Worm (Caenorhabditis elegans) whole organism, L1 larva: Measurements from ENCODE around the gene B0244.6.

Source experiments
- C16A3.4 ChIP-seq: fragments of 150-350 bp; optimal IDR thresholded peaks from 2 replicates; lab custom pipeline; 2014; ENCODE audit warnings: missing biosample characterization, missing genetic modification characterization
- F16B12.6 ChIP-seq: fragments of 150-350 bp; optimal IDR thresholded peaks from 2 replicates; lab custom pipeline; 2014; ENCODE audit warnings: missing biosample characterization, missing genetic modification characterization
- aha-1 ChIP-seq: fragments of 150-350 bp; optimal IDR thresholded peaks from 2 replicates; lab custom pipeline; 2014; ENCODE audit warnings: missing biosample characterization, missing genetic modification characterization
- aly-2 ChIP-seq: fragments of 150-350 bp; optimal IDR thresholded peaks from 2 replicates; lab custom pipeline; 2014; ENCODE audit warnings: missing biosample characterization, missing genetic modification characterization
- ama-1 ChIP-seq: fragments of 150-350 bp; optimal IDR thresholded peaks from 2 replicates; lab custom pipeline; 2014
- ceh-82 ChIP-seq, 3 experiments: fragments of 150-350 bp in 1 of 3; sonication (generic microtip) in 2 of 3; optimal IDR thresholded peaks; 2 replicates each; lab custom pipeline; 2014 to 2017; ENCODE audit warnings: missing biosample characterization in 3 of 3, missing genetic modification characterization in 3 of 3
- egl-27 ChIP-seq, 2 experiments: fragments of 150-350 bp in 1 of 2; sonication (generic microtip); optimal IDR thresholded peaks; 3 replicates each; lab custom pipeline; 2017 to 2018; ENCODE audit warnings: missing biosample characterization in 2 of 2, missing genetic modification characterization in 2 of 2, missing genetic modification reagents in 2 of 2
- fkh-4 ChIP-seq: sonication (generic microtip); optimal IDR thresholded peaks from 2 replicates; lab custom pipeline; 2016; ENCODE audit warnings: missing compliant biosample characterization, missing genetic modification characterization, borderline replicate concordance
- grh-1 ChIP-seq: fragments of 200-800 bp; sonication (Bioruptor generic); IDR thresholded peaks from 2 replicates; pipeline ENCODE4 v1.3.6; 2022; ENCODE audit warnings: missing genetic modification reagents, missing genetic modification characterization, missing compliant biosample characterization
- hlh-17 ChIP-seq: fragments of 200-800 bp; sonication (Bioruptor generic); optimal IDR thresholded peaks from 2 replicates; lab custom pipeline; 2018; ENCODE audit warnings: missing genetic modification characterization, mild to moderate bottlenecking, missing compliant biosample characterization, moderate library complexity, borderline replicate concordance
- hpl-2 ChIP-seq: fragments of 150-350 bp; optimal IDR thresholded peaks from 2 replicates; lab custom pipeline; 2014; ENCODE audit warnings: missing biosample characterization, missing genetic modification reagents, missing genetic modification characterization
- irx-1 ChIP-seq: sonication (generic microtip); optimal IDR thresholded peaks from 2 replicates; lab custom pipeline; 2016; ENCODE audit warnings: missing genetic modification characterization, missing compliant biosample characterization
- lin-13 ChIP-seq: fragments of 150-350 bp; optimal IDR thresholded peaks from 2 replicates; lab custom pipeline; 2014; ENCODE audit warnings: missing biosample characterization, missing genetic modification reagents, missing genetic modification characterization
- lin-15B ChIP-seq: fragments of 150-350 bp; sonication (generic microtip); optimal IDR thresholded peaks from 3 replicates; lab custom pipeline; 2014; ENCODE audit warnings: missing biosample characterization, missing genetic modification characterization
- lsy-2 ChIP-seq, 2 experiments: fragments of 150-350 bp; optimal IDR thresholded peaks; 2 replicates each; lab custom pipeline; 2014; ENCODE audit warnings: missing biosample characterization in 2 of 2, missing genetic modification characterization in 2 of 2
- mdl-1 ChIP-seq, 2 experiments: fragments of 150-350 bp; optimal IDR thresholded peaks; 2 replicates each; lab custom pipeline; 2014 to 2017; ENCODE audit warnings: missing biosample characterization in 2 of 2, missing genetic modification characterization in 2 of 2, inconsistent platforms in 1 of 2
- nhr-19 ChIP-seq: fragments of 200-800 bp; sonication (Bioruptor generic); conservative IDR thresholded peaks from 2 replicates; pipeline ENCODE4 v1.3.6; 2022; ENCODE audit warnings: missing genetic modification characterization, missing compliant biosample characterization
- nhr-20 ChIP-seq: sonication (generic microtip); optimal IDR thresholded peaks from 2 replicates; lab custom pipeline; 2016; ENCODE audit warnings: mild to moderate bottlenecking, missing genetic modification characterization, missing compliant biosample characterization
- nhr-71 ChIP-seq: sonication (generic microtip); optimal IDR thresholded peaks from 2 replicates; lab custom pipeline; 2016; ENCODE audit warnings: mild to moderate bottlenecking, missing genetic modification characterization, moderate library complexity, missing compliant biosample characterization
- nhr-77 ChIP-seq: fragments of 150-350 bp; optimal IDR thresholded peaks from 2 replicates; lab custom pipeline; 2014; ENCODE audit warnings: missing biosample characterization, missing genetic modification characterization
- nhr-84 ChIP-seq: sonication (generic microtip); optimal IDR thresholded peaks from 2 replicates; lab custom pipeline; 2017; ENCODE audit warnings: missing biosample characterization, missing genetic modification characterization
- pag-3 ChIP-seq: sonication (generic microtip); optimal IDR thresholded peaks from 2 replicates; lab custom pipeline; 2017; ENCODE audit warnings: missing genetic modification characterization, mild to moderate bottlenecking, missing compliant biosample characterization, antibody characterized with exemption, borderline replicate concordance; ENCODE audit not compliant: insufficient read depth
- pqm-1 ChIP-seq: sonication (generic microtip); optimal IDR thresholded peaks from 3 replicates; lab custom pipeline; 2017; ENCODE audit warnings: missing biosample characterization, missing genetic modification characterization
- skn-1 ChIP-seq: fragments of 150-350 bp; optimal IDR thresholded peaks from 2 replicates; lab custom pipeline; 2014; ENCODE audit warnings: missing biosample characterization, missing genetic modification characterization
- snpc-4 ChIP-seq: fragments of 150-350 bp; optimal IDR thresholded peaks from 2 replicates; lab custom pipeline; 2014; ENCODE audit warnings: missing biosample characterization, missing genetic modification characterization
- sup-37 ChIP-seq: fragments of 200-800 bp; sonication (Bioruptor generic); optimal IDR thresholded peaks from 2 replicates; lab custom pipeline; 2018; ENCODE audit warnings: mild to moderate bottlenecking, missing genetic modification characterization, missing compliant biosample characterization
- unc-130 ChIP-seq: fragments of 150-350 bp; optimal IDR thresholded peaks from 2 replicates; lab custom pipeline; 2017; ENCODE audit warnings: missing biosample characterization, missing genetic modification characterization, inconsistent platforms
- unc-62 ChIP-seq: fragments of 150-350 bp; optimal IDR thresholded peaks from 2 replicates; lab custom pipeline; 2014; ENCODE audit warnings: missing biosample characterization, missing genetic modification reagents, missing genetic modification characterization
- unc-86 ChIP-seq: sonication (generic microtip); optimal IDR thresholded peaks from 2 replicates; lab custom pipeline; 2016; ENCODE audit warnings: missing genetic modification characterization, missing compliant biosample characterization
- unc-98 ChIP-seq: fragments of 200-800 bp; sonication (Bioruptor generic); IDR thresholded peaks from 2 replicates; pipeline ENCODE4 v1.3.6; 2022; ENCODE audit warnings: missing genetic modification characterization, missing compliant biosample characterization
- vab-15 ChIP-seq: sonication (generic microtip); optimal IDR thresholded peaks from 2 replicates; lab custom pipeline; 2017; ENCODE audit warnings: missing genotype, mild to moderate bottlenecking, missing genetic modification characterization, missing compliant biosample characterization
- xbp-1 ChIP-seq: sonication (generic microtip); optimal IDR thresholded peaks from 2 replicates; lab custom pipeline; 2016; ENCODE audit warnings: missing genetic modification characterization, missing compliant biosample characterization
- ztf-11 ChIP-seq, 2 experiments: sonication (generic microtip); optimal IDR thresholded peaks; 2 replicates each; lab custom pipeline; 2016 to 2017; ENCODE audit warnings: missing genetic modification characterization in 2 of 2, missing biosample characterization in 1 of 2, missing compliant biosample characterization in 1 of 2
- ztf-4 ChIP-seq: fragments of 150-350 bp; optimal IDR thresholded peaks from 2 replicates; lab custom pipeline; 2014; ENCODE audit warnings: missing biosample characterization, missing genetic modification characterization

B0244.6 gene

DNA sequence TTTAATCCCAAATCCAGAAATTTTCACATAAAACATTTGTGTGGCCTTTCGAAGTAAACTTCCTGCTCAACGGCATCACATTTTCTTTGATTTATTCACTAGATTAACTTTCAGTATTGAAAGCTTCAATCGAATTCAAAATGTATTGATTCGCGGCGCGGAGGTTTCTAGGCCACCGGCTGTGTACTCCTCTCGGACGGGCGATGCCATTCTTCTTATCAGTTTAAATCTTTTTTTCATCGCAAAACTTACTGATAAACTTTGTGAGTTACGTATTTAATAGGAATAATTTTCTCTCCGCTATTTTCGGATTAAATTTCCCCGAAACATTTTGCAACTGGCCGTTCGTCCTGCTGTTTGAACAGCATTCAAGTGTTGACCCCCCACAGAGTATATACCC lies 15.9 kb upstream of the B0244.6 start (continued):
- TF ChIP-seq hpl-2 (GFP tag; lab: Kevin White, UChicago) (no peak), lin-15B (tag; lab: Kevin White, UChicago) (peak; percentile 4), skn-1 (tag; lab: Kevin White, UChicago) (peak; percentile 52), unc-130 (tag; lab: Kevin White, UChicago) (peak; percentile 71), ama-1 (lab: Kevin White, UChicago) (no peak), sup-37 (peak; percentile 52), nhr-77 (tag; lab: Kevin White, UChicago) (peak; percentile 22), snpc-4 (tag; lab: Kevin White, UChicago) (no peak), egl-27 (tag; optimal IDR thresholded peaks at IDR 0.05; lab: Kevin White, UChicago) (no peak), ztf-4 (tag; lab: Kevin White, UChicago) (peak; percentile 69)

ce11 chrIII:5722550-5722949 lies 15.3 kb upstream of the B0244.6 start, which contains the start of gene wrm-1:
Gene wrm-1, plus strand, starts transcription at chrIII:5722850.
- TF ChIP-seq hlh-17 (GFP tag; lab: Kevin White, UChicago), result no peak
- TF ChIP-seq xbp-1 (tag; lab: Kevin White, UChicago), result no peak
- no peak for TF ChIP-seq fkh-4
- no peak for TF ChIP-seq pag-3 (tag; lab: Kevin White, UChicago)

DNA sequence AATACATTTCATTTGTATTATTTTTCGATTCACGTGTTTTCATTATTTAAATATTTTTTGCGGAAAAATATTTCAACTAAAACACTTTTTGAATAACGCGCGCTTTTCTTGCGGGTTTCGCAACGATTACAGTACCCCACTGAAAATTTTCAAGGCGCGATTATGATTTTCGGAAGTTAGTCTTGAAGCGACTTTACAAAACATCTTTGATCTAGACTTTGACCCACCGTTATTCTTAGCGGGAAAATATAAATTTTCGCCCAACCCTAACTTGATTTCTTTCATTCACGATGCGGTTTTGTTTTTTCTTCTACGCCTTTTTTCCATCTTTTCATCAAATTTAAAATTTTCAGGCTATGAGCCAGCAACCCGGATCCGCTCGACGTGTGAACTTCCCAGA lies 10.0 kb upstream of the B0244.6 start, which contains the start of gene egg-1:
TSS of gene egg-1 (plus strand) at position 354 of the 400 bp plus-strand sequence.
- no peak for TF ChIP-seq F16B12.6 (tag; lab: Kevin White, UChicago)
- no peak for TF ChIP-seq aly-2 (tag; lab: Kevin White, UChicago)
- TF ChIP-seq aha-1 (tag; lab: Kevin White, UChicago), result no peak
- no peak for TF ChIP-seq pqm-1
- no peak for TF ChIP-seq nhr-19 (GFP tag; lab: Robert Waterston, UW)
- TF ChIP-seq skn-1 (tag; lab: Kevin White, UChicago), result no peak
- TF ChIP-seq nhr-84, result no peak

DNA sequence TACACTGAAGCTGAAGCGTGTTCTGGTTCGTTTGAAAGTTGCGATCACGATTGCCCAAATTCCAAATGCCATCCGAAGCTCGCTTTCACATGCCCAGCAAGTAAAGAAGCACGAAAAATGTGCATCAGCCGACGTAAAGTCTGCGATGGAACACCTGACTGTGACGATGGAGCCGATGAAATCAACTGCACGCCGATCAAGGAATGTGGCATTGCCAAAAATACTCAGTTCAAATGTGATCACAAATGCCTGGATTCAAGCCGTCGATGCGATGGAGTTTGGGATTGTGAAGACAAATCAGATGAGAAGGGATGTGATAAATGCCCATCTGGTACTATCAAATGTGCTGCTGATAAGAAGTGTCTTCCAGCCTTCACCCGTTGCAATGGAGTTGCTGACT lies 8.4 kb upstream of the B0244.6 start:
- TF ChIP-seq lin-13 (GFP tag; lab: Kevin White, UChicago), result no peak
- TF ChIP-seq, all 84 proteins: peak for 0

- no peak for TF ChIP-seq mdl-1 (tag; optimal IDR thresholded peaks at IDR 0.05; lab: Kevin White, UChicago)
- TF ChIP-seq vab-15 (tag; lab: Kevin White, UChicago), result no peak
- TF ChIP-seq ceh-82 (tag; optimal IDR thresholded peaks at IDR 0.05; lab: Kevin White, UChicago), result no peak
- TF ChIP-seq irx-1 (tag; lab: Kevin White, UChicago), result no peak
- TF ChIP-seq F16B12.6 (tag; lab: Kevin White, UChicago), result no peak
- TF ChIP-seq unc-98 (GFP tag; lab: Robert Waterston, UW), result no peak
- TF ChIP-seq lsy-2 (tag; optimal IDR thresholded peaks at IDR 0.05; lab: Kevin White, UChicago), result no peak
- TF ChIP-seq grh-1 (GFP tag; lab: Robert Waterston, UW), result no peak
- no peak for TF ChIP-seq ztf-11 (tag; optimal IDR thresholded peaks at IDR 0.05; lab: Kevin White, UChicago)
- no peak for TF ChIP-seq C16A3.4
- no peak for TF ChIP-seq nhr-20
- no peak for TF ChIP-seq unc-86 (tag; lab: Kevin White, UChicago)
- no peak for TF ChIP-seq unc-62 (GFP tag; lab: Kevin White, UChicago)
- no peak for TF ChIP-seq nhr-71
- no peak for TF ChIP-seq snpc-4 (tag; lab: Kevin White, UChicago)
- TF ChIP-seq, all 84 proteins: peak for 0
Observed at ce11 chrIII:5730041-5730440, 7.8 kb upstream of the B0244.6 start.
